Worm (Caenorhabditis elegans) whole organism, L3 larva: ENCODE measurements around the gene clec-182.

Experiments
- R02D3.7 ChIP-seq: fragments of 150-350 bp; optimal IDR thresholded peaks from 2 replicates; lab custom pipeline; 2014; ENCODE audit warnings: missing biosample characterization, missing genetic modification characterization
- ZK546.5 ChIP-seq: sonication (generic microtip); optimal IDR thresholded peaks from 2 replicates; lab custom pipeline; 2017; ENCODE audit warnings: missing biosample characterization, missing genetic modification characterization
- aly-2 ChIP-seq: fragments of 150-350 bp; optimal IDR thresholded peaks from 2 replicates; lab custom pipeline; 2014; ENCODE audit warnings: missing biosample characterization, missing genetic modification characterization
- ama-1 ChIP-seq: fragments of 150-350 bp; optimal IDR thresholded peaks from 2 replicates; lab custom pipeline; 2018
- ceh-16 ChIP-seq: sonication (generic microtip); optimal IDR thresholded peaks from 2 replicates; lab custom pipeline; 2017; ENCODE audit warnings: missing biosample characterization, missing genetic modification characterization
- ceh-28 ChIP-seq: fragments of 150-350 bp; optimal IDR thresholded peaks from 2 replicates; lab custom pipeline; 2014; ENCODE audit warnings: missing biosample characterization, missing genetic modification reagents, missing genetic modification characterization
- ceh-82 ChIP-seq: fragments of 150-350 bp; optimal IDR thresholded peaks from 2 replicates; lab custom pipeline; 2014; ENCODE audit warnings: missing biosample characterization, missing genetic modification characterization
- ceh-9 ChIP-seq: sonication (generic microtip); optimal IDR thresholded peaks from 2 replicates; lab custom pipeline; 2018; ENCODE audit warnings: missing biosample characterization, missing genetic modification characterization
- daf-12 ChIP-seq: fragments of 150-350 bp; optimal IDR thresholded peaks from 2 replicates; lab custom pipeline; 2014; ENCODE audit warnings: missing biosample characterization, missing genetic modification reagents, missing genetic modification characterization
- egl-27 ChIP-seq: sonication (generic microtip); optimal IDR thresholded peaks from 4 replicates; lab custom pipeline; 2017; ENCODE audit warnings: missing biosample characterization, missing genetic modification reagents, missing genetic modification characterization
- egl-5 ChIP-seq: fragments of 150-350 bp; optimal IDR thresholded peaks from 2 replicates; lab custom pipeline; 2017; ENCODE audit warnings: missing biosample characterization, missing genetic modification reagents, missing genetic modification characterization, inconsistent platforms
- elt-1 ChIP-seq: fragments of 150-350 bp; optimal IDR thresholded peaks from 2 replicates; lab custom pipeline; 2014; ENCODE audit warnings: missing biosample characterization, missing genetic modification characterization
- elt-2 ChIP-seq: sonication (generic microtip); optimal IDR thresholded peaks from 2 replicates; lab custom pipeline; 2016; ENCODE audit warnings: missing genetic modification reagents, mild to moderate bottlenecking, missing genetic modification characterization, missing compliant biosample characterization
- elt-3 ChIP-seq, 3 experiments: fragments of 150-350 bp in 1 of 3; sonication (generic microtip) in 2 of 3; optimal IDR thresholded peaks; 2 replicates in 2 of 3; 4 replicates in 1 of 3; lab custom pipeline; 2014 to 2017; ENCODE audit warnings: missing biosample characterization in 3 of 3, missing genetic modification characterization in 3 of 3
- eor-1 ChIP-seq, 2 experiments: fragments of 150-350 bp; optimal IDR thresholded peaks; 2 replicates each; lab custom pipeline; 2014 to 2018; ENCODE audit warnings: missing biosample characterization in 2 of 2, missing genetic modification characterization in 2 of 2
- fkh-10 ChIP-seq: sonication (generic microtip); optimal IDR thresholded peaks from 2 replicates; lab custom pipeline; 2017; ENCODE audit warnings: missing biosample characterization, missing genetic modification reagents, missing genetic modification characterization
- fkh-2 ChIP-seq: fragments of 150-350 bp; optimal IDR thresholded peaks from 2 replicates; lab custom pipeline; 2014; ENCODE audit warnings: missing biosample characterization, missing genetic modification reagents, missing genetic modification characterization
- fos-1 ChIP-seq: fragments of 150-350 bp; optimal IDR thresholded peaks from 2 replicates; lab custom pipeline; 2014; ENCODE audit warnings: missing biosample characterization, missing genetic modification characterization
- hmg-11 ChIP-seq: sonication (generic microtip); optimal IDR thresholded peaks from 2 replicates; lab custom pipeline; 2016; ENCODE audit warnings: missing genetic modification characterization, missing compliant biosample characterization
- jun-1 ChIP-seq: fragments of 150-350 bp; optimal IDR thresholded peaks from 2 replicates; lab custom pipeline; 2014; ENCODE audit warnings: missing biosample characterization, missing genetic modification reagents, missing genetic modification characterization
- lin-15B ChIP-seq: fragments of 150-350 bp; optimal IDR thresholded peaks from 2 replicates; lab custom pipeline; 2014; ENCODE audit warnings: missing biosample characterization, missing genetic modification characterization
- lin-39 ChIP-seq: fragments of 150-350 bp; optimal IDR thresholded peaks from 2 replicates; lab custom pipeline; 2018; ENCODE audit warnings: missing biosample characterization, missing genetic modification reagents, missing genetic modification characterization
- lsy-12 ChIP-seq: sonication (generic microtip); optimal IDR thresholded peaks from 2 replicates; lab custom pipeline; 2016; ENCODE audit warnings: mild to moderate bottlenecking, missing genetic modification characterization, missing compliant biosample characterization
- mdl-1 ChIP-seq: fragments of 150-350 bp; optimal IDR thresholded peaks from 2 replicates; lab custom pipeline; 2014; ENCODE audit warnings: missing biosample characterization, missing genetic modification characterization
- mml-1 ChIP-seq: fragments of 150-350 bp; sonication (generic microtip); optimal IDR thresholded peaks from 3 replicates; lab custom pipeline; 2014; ENCODE audit warnings: missing biosample characterization, missing genetic modification characterization
- nfya-1 ChIP-seq: sonication (generic microtip); optimal IDR thresholded peaks from 2 replicates; lab custom pipeline; 2017; ENCODE audit warnings: missing genetic modification characterization, mild to moderate bottlenecking, missing compliant biosample characterization, antibody characterized with exemption, moderate library complexity; ENCODE audit not compliant: insufficient read depth
- nhr-11 ChIP-seq: fragments of 150-350 bp; optimal IDR thresholded peaks from 2 replicates; lab custom pipeline; 2014; ENCODE audit warnings: missing biosample characterization, missing genetic modification characterization
- nhr-12 ChIP-seq: fragments of 150-350 bp; optimal IDR thresholded peaks from 2 replicates; lab custom pipeline; 2014; ENCODE audit warnings: missing biosample characterization, missing genetic modification characterization
- nhr-23 ChIP-seq: fragments of 150-350 bp; optimal IDR thresholded peaks from 2 replicates; lab custom pipeline; 2014; ENCODE audit warnings: missing biosample characterization, missing genetic modification reagents, missing genetic modification characterization
- nhr-237 ChIP-seq: fragments of 150-350 bp; optimal IDR thresholded peaks from 2 replicates; lab custom pipeline; 2014; ENCODE audit warnings: missing biosample characterization, missing genetic modification characterization
- nhr-25 ChIP-seq: sonication (generic microtip); optimal IDR thresholded peaks from 2 replicates; lab custom pipeline; 2017; ENCODE audit warnings: missing biosample characterization, missing genetic modification characterization
- nhr-28 ChIP-seq: fragments of 150-350 bp; optimal IDR thresholded peaks from 2 replicates; lab custom pipeline; 2014; ENCODE audit warnings: missing biosample characterization, missing genetic modification characterization
- nhr-43 ChIP-seq: sonication (generic microtip); optimal IDR thresholded peaks from 2 replicates; lab custom pipeline; 2016; ENCODE audit warnings: mild to moderate bottlenecking, missing genetic modification characterization, missing compliant biosample characterization; ENCODE audit not compliant: poor library complexity, severe bottlenecking
- nhr-67 ChIP-seq: fragments of 150-350 bp; optimal IDR thresholded peaks from 2 replicates; lab custom pipeline; 2014; ENCODE audit warnings: missing biosample characterization, missing genetic modification characterization
- nhr-76 ChIP-seq: fragments of 150-350 bp; sonication (generic microtip); optimal IDR thresholded peaks from 5 replicates; lab custom pipeline; 2014; ENCODE audit warnings: missing biosample characterization, missing genetic modification characterization
- nhr-77 ChIP-seq: fragments of 150-350 bp; optimal IDR thresholded peaks from 2 replicates; lab custom pipeline; 2014; ENCODE audit warnings: missing biosample characterization, missing genetic modification characterization
- pha-4 ChIP-seq: fragments of 150-350 bp; optimal IDR thresholded peaks from 2 replicates; lab custom pipeline; 2014; ENCODE audit warnings: missing biosample characterization, missing genetic modification reagents, missing genetic modification characterization
- pqm-1 ChIP-seq: fragments of 150-350 bp; optimal IDR thresholded peaks from 2 replicates; lab custom pipeline; 2017; ENCODE audit warnings: missing biosample characterization, missing genetic modification characterization, inconsistent platforms
- sea-2 ChIP-seq: fragments of 150-350 bp; sonication (generic microtip); optimal IDR thresholded peaks from 4 replicates; lab custom pipeline; 2014; ENCODE audit warnings: missing biosample characterization, missing genetic modification reagents, missing genetic modification characterization
- skn-1 ChIP-seq: fragments of 150-350 bp; optimal IDR thresholded peaks from 2 replicates; lab custom pipeline; 2014; ENCODE audit warnings: missing biosample characterization, missing genetic modification characterization
- snpc-4 ChIP-seq: fragments of 150-350 bp; optimal IDR thresholded peaks from 2 replicates; lab custom pipeline; 2014; ENCODE audit warnings: missing biosample characterization, missing genetic modification characterization
- tbx-2 ChIP-seq: sonication (generic microtip); optimal IDR thresholded peaks from 2 replicates; lab custom pipeline; 2016; ENCODE audit warnings: mild to moderate bottlenecking, missing genetic modification characterization, missing compliant biosample characterization
- unc-39 ChIP-seq: sonication (generic microtip); optimal IDR thresholded peaks from 4 replicates; lab custom pipeline; 2017; ENCODE audit warnings: missing biosample characterization, missing genetic modification characterization
- unc-62 ChIP-seq: fragments of 150-350 bp; sonication (generic microtip); optimal IDR thresholded peaks from 4 replicates; lab custom pipeline; 2014; ENCODE audit warnings: missing biosample characterization, missing genetic modification reagents, missing genetic modification characterization
- zag-1 ChIP-seq: fragments of 150-350 bp; optimal IDR thresholded peaks from 2 replicates; lab custom pipeline; 2014; ENCODE audit warnings: missing biosample characterization, missing genetic modification characterization
- ztf-11 ChIP-seq: fragments of 150-350 bp; optimal IDR thresholded peaks from 2 replicates; lab custom pipeline; 2014; ENCODE audit warnings: missing biosample characterization, missing genetic modification characterization
- ztf-4 ChIP-seq: fragments of 150-350 bp; optimal IDR thresholded peaks from 2 replicates; lab custom pipeline; 2014; ENCODE audit warnings: missing biosample characterization, missing genetic modification characterization

Gene clec-182

ce11 chrIV:8793223-8793622 lies 4.9 kb downstream of the clec-182 start:
- TF ChIP-seq nhr-76, result no peak
- TF ChIP-seq daf-12 (tag; lab: Kevin White, UChicago), result peak; percentile 52
- TF ChIP-seq ceh-82 (tag; lab: Kevin White, UChicago), result no peak
- TF ChIP-seq ceh-9, result no peak
- TF ChIP-seq fkh-2 (tag; lab: Kevin White, UChicago), result no peak
- TF ChIP-seq skn-1 (tag; lab: Kevin White, UChicago), result no peak
- TF ChIP-seq egl-27 (tag; lab: Kevin White, UChicago), result peak; percentile 40
- peak; percentile 93 for TF ChIP-seq nhr-23
- TF ChIP-seq sea-2 (GFP tag; lab: Kevin White, UChicago), result no peak
- no peak for TF ChIP-seq eor-1 (tag; optimal IDR thresholded peaks at IDR 0.05; lab: Kevin White, UChicago)
- peak; percentile 63 for TF ChIP-seq nhr-43 (tag; lab: Kevin White, UChicago)
- no peak for TF ChIP-seq fkh-10
- TF ChIP-seq nhr-11, result no peak
- TF ChIP-seq lsy-12, result peak; percentile 11
- TF ChIP-seq unc-39 (tag; lab: Kevin White, UChicago), result no peak
- no peak for TF ChIP-seq egl-5 (tag; lab: Kevin White, UChicago)
- TF ChIP-seq nhr-12 (tag; lab: Kevin White, UChicago), result no peak
- no peak for TF ChIP-seq lin-15B (tag; lab: Kevin White, UChicago)
- TF ChIP-seq R02D3.7 (tag; lab: Kevin White, UChicago), result no peak
- no peak for TF ChIP-seq lin-39 (tag; lab: Kevin White, UChicago)
- TF ChIP-seq nhr-25 (tag; lab: Kevin White, UChicago), result peak; percentile 77
- peak; percentile 5 for TF ChIP-seq nfya-1 (tag; lab: Kevin White, UChicago)
- TF ChIP-seq elt-1 (tag; lab: Kevin White, UChicago), result peak; percentile 37
- TF ChIP-seq nhr-237, result no peak
- no peak for TF ChIP-seq nhr-77 (tag; lab: Kevin White, UChicago)
- TF ChIP-seq fos-1 (tag; lab: Kevin White, UChicago), result no peak
- peak; percentile 24 for TF ChIP-seq jun-1
- no peak for TF ChIP-seq snpc-4
- TF ChIP-seq mdl-1 (tag; lab: Kevin White, UChicago), result no peak
- TF ChIP-seq ztf-11 (tag; lab: Kevin White, UChicago), result no peak
- TF ChIP-seq hmg-11 (tag; lab: Kevin White, UChicago), result peak; percentile 8
- peak; percentile 8 for TF ChIP-seq unc-62 (GFP tag; lab: Kevin White, UChicago)
- TF ChIP-seq mml-1 (tag; lab: Kevin White, UChicago), result no peak
- TF ChIP-seq elt-2, result peak; percentile 70
- TF ChIP-seq aly-2 (tag; lab: Kevin White, UChicago), result no peak
- peak; percentile 24 for TF ChIP-seq pqm-1 (tag; lab: Kevin White, UChicago)
- TF ChIP-seq ztf-4, result no peak
- peak; percentile 69 for TF ChIP-seq ama-1
- TF ChIP-seq zag-1 (tag; lab: Kevin White, UChicago), result no peak
- peak; percentile 3 for TF ChIP-seq ceh-28 (tag; lab: Kevin White, UChicago)
- TF ChIP-seq nhr-28 (tag; lab: Kevin White, UChicago), result no peak
- no peak for TF ChIP-seq tbx-2 (tag; lab: Kevin White, UChicago)
- TF ChIP-seq nhr-67, result no peak
- TF ChIP-seq elt-3 (tag; optimal IDR thresholded peaks at IDR 0.05; lab: Kevin White, UChicago), result peak; percentile 37 to 99 (median 61)
- no peak for TF ChIP-seq ZK546.5
- no peak for TF ChIP-seq ceh-16 (tag; lab: Kevin White, UChicago)
- no peak for TF ChIP-seq pha-4

- TF ChIP-seq ceh-82 (tag; lab: Kevin White, UChicago) (no peak), R02D3.7 (tag; lab: Kevin White, UChicago) (no peak), unc-39 (tag; lab: Kevin White, UChicago) (no peak), egl-5 (tag; lab: Kevin White, UChicago) (no peak), ama-1 (no peak), nhr-43 (tag; lab: Kevin White, UChicago) (no peak), elt-2 (no peak), lin-39 (tag; lab: Kevin White, UChicago) (no peak), hmg-11 (tag; lab: Kevin White, UChicago) (no peak), ceh-16 (tag; lab: Kevin White, UChicago) (no peak), pqm-1 (tag; lab: Kevin White, UChicago) (no peak), nhr-237 (no peak)
Measured at ce11 chrIV:8792808-8793207, 5.3 kb downstream of the clec-182 start, which contains the start of gene C33D9.3. TSS of gene C33D9.3 (minus strand) at chrIV:8792908.
